Worm (Caenorhabditis elegans): ENCODE data around the gene sdz-32.

Gene sdz-32

ce11 chrII:3472316-3472715 lies 1.5 kb upstream of the sdz-32 start, which contains the start of gene Y49F6B.12:
Gene Y49F6B.12, minus strand, starts transcription at chrII:3472416.
- TF ChIP-seq bed-1 (GFP tag; IDR thresholded peaks at IDR 0.05) (no peak), attf-6 (GFP tag; IDR thresholded peaks at IDR 0.05) (no peak), tbx-9 (tag; optimal IDR thresholded peaks at IDR 0.05; ENCODE audit: borderline replicate concordance) (no peak)

ce11 chrII:3472817-3473216 lies 1.0 kb upstream of the sdz-32 start, which contains the start of gene Y49F6B.6:
Gene Y49F6B.6, plus strand, starts transcription at chrII:3473117.
- TF ChIP-seq zfh-2 (GFP tag; conservative IDR thresholded peaks at IDR 0.05) (no peak), F55B11.4 (tag; optimal IDR thresholded peaks at IDR 0.05; ENCODE audit: borderline replicate concordance, insufficient read depth) (no peak), hmg-20 (GFP tag; IDR thresholded peaks at IDR 0.05) (no peak), ceh-79 (tag; optimal IDR thresholded peaks at IDR 0.05) (no peak), madf-8 (GFP tag; conservative IDR thresholded peaks at IDR 0.05) (no peak), sea-2 (GFP tag; IDR thresholded peaks at IDR 0.05) (no peak), ZK185.1 (tag; optimal IDR thresholded peaks at IDR 0.05; ENCODE audit: poor library complexity, severe bottlenecking) (no peak), tbp1 (GFP tag; optimal IDR thresholded peaks at IDR 0.05) (no peak), ztf-6 (GFP tag; IDR thresholded peaks at IDR 0.05) (no peak), efl-1 (GFP tag; optimal IDR thresholded peaks at IDR 0.05) (no peak), lin-54 (GFP tag; optimal IDR thresholded peaks at IDR 0.05) (no peak), B0336.3 (GFP tag; IDR thresholded peaks at IDR 0.05) (no peak), attf-3 (GFP tag; conservative IDR thresholded peaks at IDR 0.05) (no peak), T07F8.4 (tag; optimal IDR thresholded peaks at IDR 0.05) (no peak), madf-6 (GFP tag; IDR thresholded peaks at IDR 0.05) (no peak), hmg-1.2 (GFP tag; IDR thresholded peaks at IDR 0.05) (no peak), lin-40 (tag; optimal IDR thresholded peaks at IDR 0.05) (no peak), ztf-26 (tag; optimal IDR thresholded peaks at IDR 0.05) (no peak), attf-6 (GFP tag; IDR thresholded peaks at IDR 0.05) (no peak), hsf-1 (GFP tag; IDR thresholded peaks at IDR 0.05) (no peak)

ce11 chrII:3476536-3476935 lies 2.7 kb downstream of the sdz-32 start:
- no peak for TF ChIP-seq madf-3 (GFP tag; IDR thresholded peaks at IDR 0.05)

ce11 chrII:3477171-3477570 lies 3.3 kb downstream of the sdz-32 start, which contains the start of gene fbxb-104:
Gene fbxb-104, minus strand, starts transcription at chrII:3477271.
- TF ChIP-seq Y79H2A.3 (GFP tag; conservative IDR thresholded peaks at IDR 0.05) (no peak), hlh-26 (GFP tag; conservative IDR thresholded peaks at IDR 0.05) (no peak), ceh-58 (GFP tag; IDR thresholded peaks at IDR 0.05) (no peak), snpc-4 (GFP tag; optimal IDR thresholded peaks at IDR 0.05) (no peak), snpc-4 (tag; optimal IDR thresholded peaks at IDR 0.05) (no peak), fkh-3 (tag; optimal IDR thresholded peaks at IDR 0.05) (no peak), nhr-179 (tag; optimal IDR thresholded peaks at IDR 0.05) (no peak), chd-7 (tag; optimal IDR thresholded peaks at IDR 0.05) (no peak), gei-17 (GFP tag; optimal IDR thresholded peaks at IDR 0.05) (no peak), xnd-1 (tag; optimal IDR thresholded peaks at IDR 0.05) (no peak)

ce11 chrII:3481584-3481983 lies 7.7 kb downstream of the sdz-32 start, which contains the start of gene Y49F6B.8:
Gene Y49F6B.8, minus strand, starts transcription at chrII:3481684.
- TF ChIP-seq ccch-3 (GFP tag; optimal IDR thresholded peaks at IDR 0.05) (no peak), T26A5.8 (tag; optimal IDR thresholded peaks at IDR 0.05) (no peak), Y53G8AR.9 (GFP tag; conservative IDR thresholded peaks at IDR 0.05) (no peak), Y56A3A.18 (GFP tag; IDR thresholded peaks at IDR 0.05) (no peak), aptf-3 (GFP tag; IDR thresholded peaks at IDR 0.05) (no peak), fkh-3 (tag; optimal IDR thresholded peaks at IDR 0.05) (no peak), K11D2.4 (GFP tag; IDR thresholded peaks at IDR 0.05) (no peak), ceh-58 (GFP tag; IDR thresholded peaks at IDR 0.05) (no peak), cebp-2 (GFP tag; IDR thresholded peaks at IDR 0.05) (no peak), F33H1.4 (GFP tag; IDR thresholded peaks at IDR 0.05) (no peak), tbx-9 (tag; optimal IDR thresholded peaks at IDR 0.05; ENCODE audit: borderline replicate concordance) (no peak), nfya-1 (tag; optimal IDR thresholded peaks at IDR 0.05; ENCODE audit: borderline replicate concordance, insufficient read depth) (no peak), ceh-79 (tag; optimal IDR thresholded peaks at IDR 0.05) (no peak), rpc-1 (optimal IDR thresholded peaks at IDR 0.05) (no peak), rpc-1 (tag; optimal IDR thresholded peaks at IDR 0.05) (no peak), egl-18 (GFP tag; IDR thresholded peaks at IDR 0.05) (no peak)
